Fruit fly (Drosophila melanogaster) whole organism, embryonic: Measurements from ENCODE around the gene RpS14a.

Experiments
- Bdp1 ChIP-seq: fragments of 200-800 bp; sonication (Bioruptor generic); optimal IDR thresholded peaks from 3 replicates; lab custom pipeline; 2016; ENCODE audit warnings: missing biosample characterization, missing genetic modification characterization
- C15 ChIP-seq: fragments of 200-800 bp; sonication (Bioruptor generic); IDR thresholded peaks from 3 replicates; pipeline ENCODE4 v1.3.6; 2022; ENCODE audit warnings: missing biosample characterization, missing genetic modification characterization
- CG1024 ChIP-seq: fragments of 200-800 bp; sonication (Bioruptor generic); IDR thresholded peaks from 2 replicates; pipeline ENCODE4 v1.3.6; 2022; ENCODE audit warnings: missing biosample characterization, missing genetic modification characterization
- CG10321 ChIP-seq: fragments of 200-800 bp; sonication (Bioruptor generic); IDR thresholded peaks from 2 replicates; pipeline ENCODE4 v1.3.6; 2022; ENCODE audit warnings: missing biosample characterization, missing genetic modification characterization
- CG11695 ChIP-seq: fragments of 200-800 bp; sonication (Bioruptor generic); IDR thresholded peaks from 3 replicates; pipeline ENCODE4 v1.3.6; 2022; ENCODE audit warnings: missing biosample characterization, missing genetic modification characterization
- CG11696 ChIP-seq: fragments of 200-800 bp; sonication (Bioruptor generic); IDR thresholded peaks from 2 replicates; pipeline ENCODE4 v1.3.6; 2022; ENCODE audit warnings: missing biosample characterization, missing genetic modification characterization
- CG12071 ChIP-seq: fragments of 200-800 bp; sonication (Bioruptor generic); optimal IDR thresholded peaks from 3 replicates; lab custom pipeline; 2018; ENCODE audit warnings: missing biosample characterization, mild to moderate bottlenecking, missing genetic modification characterization
- CG12942 ChIP-seq: fragments of 200-800 bp; sonication (Bioruptor generic); optimal IDR thresholded peaks from 3 replicates; lab custom pipeline; 2016; ENCODE audit warnings: missing biosample characterization, missing genetic modification characterization
- CG13894 ChIP-seq: fragments of 200-800 bp; sonication (Bioruptor generic); optimal IDR thresholded peaks from 3 replicates; lab custom pipeline; 2018; ENCODE audit warnings: missing biosample characterization, mild to moderate bottlenecking, missing genetic modification characterization, moderate library complexity
- CG14710 ChIP-seq: fragments of 200-800 bp; sonication (Bioruptor generic); optimal IDR thresholded peaks from 3 replicates; lab custom pipeline; 2019; ENCODE audit warnings: missing biosample characterization, mild to moderate bottlenecking, missing genetic modification characterization, moderate library complexity
- CG17359 ChIP-seq: fragments of 200-800 bp; sonication (Bioruptor generic); optimal IDR thresholded peaks from 3 replicates; lab custom pipeline; 2018; ENCODE audit warnings: missing biosample characterization, mild to moderate bottlenecking, missing genetic modification characterization, moderate library complexity
- CG17829 ChIP-seq: fragments of 200-800 bp; optimal IDR thresholded peaks from 2 replicates; lab custom pipeline; 2019; ENCODE audit warnings: missing biosample characterization, mild to moderate bottlenecking, missing genetic modification characterization, moderate library complexity
- CG17912 ChIP-seq: fragments of 200-800 bp; sonication (Bioruptor generic); optimal IDR thresholded peaks from 2 replicates; lab custom pipeline; 2018; ENCODE audit warnings: missing biosample characterization, mild to moderate bottlenecking, missing genetic modification characterization
- CG18011 ChIP-seq: fragments of 200-800 bp; sonication (Bioruptor generic); optimal IDR thresholded peaks from 2 replicates; lab custom pipeline; 2017; ENCODE audit warnings: missing biosample characterization, missing genetic modification characterization, mild to moderate bottlenecking, moderate library complexity, missing genotype
- CG18262 ChIP-seq: fragments of 200-800 bp; optimal IDR thresholded peaks from 3 replicates; lab custom pipeline; 2019; ENCODE audit warnings: missing biosample characterization, mild to moderate bottlenecking, missing genetic modification characterization, moderate library complexity
- CG2712 ChIP-seq: fragments of 200-800 bp; optimal IDR thresholded peaks from 3 replicates; lab custom pipeline; 2019; ENCODE audit warnings: missing biosample characterization, mild to moderate bottlenecking, missing genetic modification characterization, moderate library complexity
- CG3726 ChIP-seq: fragments of 200-800 bp; sonication (Bioruptor generic); IDR thresholded peaks from 3 replicates; pipeline ENCODE4, ENCODE4 v1.3.6; 2022; ENCODE audit warnings: missing biosample characterization, missing genetic modification characterization
- CG4360 ChIP-seq: fragments of 200-800 bp; sonication (Bioruptor generic); IDR thresholded peaks from 2 replicates; pipeline ENCODE4 v1.3.6; 2022; ENCODE audit warnings: missing biosample characterization, missing genetic modification characterization
- CG6175 ChIP-seq: fragments of 200-800 bp; sonication (Bioruptor generic); IDR thresholded peaks from 3 replicates; pipeline ENCODE4 v1.3.6; 2022; ENCODE audit warnings: missing biosample characterization, missing genetic modification characterization
- CG6689 ChIP-seq: fragments of 200-800 bp; sonication (Bioruptor generic); IDR thresholded peaks from 2 replicates; pipeline ENCODE4 v1.3.6; 2022; ENCODE audit warnings: missing biosample characterization, missing genetic modification characterization
- CG7963 ChIP-seq: fragments of 200-800 bp; sonication (Bioruptor generic); IDR thresholded peaks from 3 replicates; pipeline ENCODE4 v1.3.6; 2022; ENCODE audit warnings: missing biosample characterization, missing genetic modification characterization; ENCODE audit not compliant: partially characterized antibody
- Dip3 ChIP-seq: fragments of 200-800 bp; sonication (Bioruptor generic); optimal IDR thresholded peaks from 3 replicates; lab custom pipeline; 2016; ENCODE audit warnings: missing biosample characterization, missing genetic modification characterization
- Dp ChIP-seq: fragments of 200-800 bp; sonication (Bioruptor generic); optimal IDR thresholded peaks from 2 replicates; lab custom pipeline; 2018; ENCODE audit warnings: missing biosample characterization, mild to moderate bottlenecking, missing genetic modification characterization, moderate library complexity
- E2f1 ChIP-seq: fragments of 200-800 bp; sonication (Bioruptor generic); IDR thresholded peaks from 2 replicates; pipeline ENCODE4 v1.3.6; 2022; ENCODE audit warnings: missing biosample characterization, missing genetic modification characterization
- ERR ChIP-seq: fragments of 200-800 bp; sonication (Bioruptor generic); optimal IDR thresholded peaks from 2 replicates; lab custom pipeline; 2016; ENCODE audit warnings: missing biosample characterization, missing genetic modification characterization
- H2.0 ChIP-seq: fragments of 200-800 bp; sonication (Bioruptor generic); IDR thresholded peaks from 2 replicates; pipeline ENCODE4 v1.3.6; 2022; ENCODE audit warnings: missing biosample characterization, missing genetic modification characterization
- MESR4 ChIP-seq: fragments of 200-800 bp; sonication (Bioruptor generic); optimal IDR thresholded peaks from 2 replicates; lab custom pipeline; 2018; ENCODE audit warnings: missing biosample characterization, mild to moderate bottlenecking, missing genetic modification characterization, moderate library complexity
- Mad ChIP-seq: fragments of 200-800 bp; sonication (Bioruptor generic); optimal IDR thresholded peaks from 2 replicates; lab custom pipeline; 2016; ENCODE audit warnings: missing biosample characterization, missing genetic modification characterization
- Med ChIP-seq: fragments of 200-800 bp; sonication (Bioruptor generic); peaks from one replicate; lab custom pipeline; 2016; ENCODE audit warnings: missing biosample characterization, missing genetic modification characterization, mild to moderate bottlenecking, inconsistent platforms, moderate library complexity
- Meics ChIP-seq: fragments of 200-800 bp; sonication (Bioruptor generic); optimal IDR thresholded peaks from 2 replicates; lab custom pipeline; 2017; ENCODE audit warnings: missing biosample characterization, mild to moderate bottlenecking, missing genetic modification characterization
- Nf-YC ChIP-seq: fragments of 200-800 bp; optimal IDR thresholded peaks from 3 replicates; lab custom pipeline; 2019; ENCODE audit warnings: missing biosample characterization, mild to moderate bottlenecking, missing genetic modification characterization, moderate library complexity
- NfI ChIP-seq: fragments of 200-800 bp; sonication (Bioruptor generic); optimal IDR thresholded peaks from 3 replicates; lab custom pipeline; 2018; ENCODE audit warnings: missing biosample characterization, mild to moderate bottlenecking, missing genetic modification characterization, moderate library complexity
- Sin3A ChIP-seq: fragments of >200 bp; optimal IDR thresholded peaks from 2 replicates; lab custom pipeline; 2018
- bcd ChIP-seq: fragments of 200-800 bp; sonication (Bioruptor generic); optimal IDR thresholded peaks from 2 replicates; lab custom pipeline; 2017; ENCODE audit warnings: missing biosample characterization, mild to moderate bottlenecking, missing genetic modification characterization
- bigmax ChIP-seq: fragments of 200-800 bp; sonication (Bioruptor generic); optimal IDR thresholded peaks from 2 replicates; lab custom pipeline; 2018; ENCODE audit warnings: missing biosample characterization, mild to moderate bottlenecking, missing genetic modification characterization
- caup ChIP-seq: fragments of 200-800 bp; sonication (Bioruptor generic); optimal IDR thresholded peaks from 3 replicates; lab custom pipeline; 2017; ENCODE audit warnings: missing biosample characterization, mild to moderate bottlenecking, missing genetic modification characterization, moderate library complexity; ENCODE audit not compliant: severe bottlenecking
- crc ChIP-seq: fragments of 200-800 bp; sonication (Bioruptor generic); optimal IDR thresholded peaks from 2 replicates; lab custom pipeline; 2016; ENCODE audit warnings: missing biosample characterization, missing genetic modification characterization
- croc ChIP-seq: fragments of 200-800 bp; sonication (Bioruptor generic); conservative IDR thresholded peaks from 3 replicates; pipeline ENCODE4 v1.3.6; 2022; ENCODE audit warnings: missing biosample characterization, missing genetic modification characterization
- hkb ChIP-seq, 2 experiments: fragments of 200-800 bp in 1 of 2; fragments of >200 bp in 1 of 2; sonication (Bioruptor generic) in 1 of 2; IDR thresholded peaks in 1 of 2; optimal IDR thresholded peaks in 1 of 2; 2 replicates each; pipeline versions ENCODE4 v1.3.6 to Lab custom; 2017 to 2022; ENCODE audit warnings: missing biosample characterization in 1 of 2, missing genetic modification characterization in 1 of 2
- kah ChIP-seq: fragments of 200-800 bp; sonication (Bioruptor generic); optimal IDR thresholded peaks from 2 replicates; lab custom pipeline; 2018; ENCODE audit warnings: missing biosample characterization, mild to moderate bottlenecking, missing genetic modification characterization
- lov ChIP-seq, 2 experiments: fragments of 200-800 bp in 1 of 2; fragments of >200 bp in 1 of 2; sonication (Bioruptor generic) in 1 of 2; IDR thresholded peaks in 1 of 2; optimal IDR thresholded peaks in 1 of 2; 2 replicates in 1 of 2; 3 replicates in 1 of 2; pipeline versions ENCODE4 v1.3.6 to Lab custom; 2017 to 2022; ENCODE audit warnings: missing biosample characterization in 1 of 2, missing genetic modification characterization in 1 of 2
- odd ChIP-seq: fragments of 200-800 bp; sonication (Bioruptor generic); optimal IDR thresholded peaks from 2 replicates; lab custom pipeline; 2017; ENCODE audit warnings: missing biosample characterization, mild to moderate bottlenecking, missing genetic modification characterization
- prd ChIP-seq, 3 experiments: fragments of >200 bp in 2 of 3; fragments of 200-800 bp in 1 of 3; sonication (Bioruptor generic) in 1 of 3; optimal IDR thresholded peaks in 2 of 3; IDR thresholded peaks in 1 of 3; 2 replicates in 2 of 3; 3 replicates in 1 of 3; pipeline versions ENCODE4 v1.3.6 to Lab custom; 2017 to 2022; ENCODE audit warnings: missing biosample characterization in 1 of 3, missing genetic modification characterization in 1 of 3
- pros ChIP-seq: fragments of 200-800 bp; sonication (Bioruptor generic); optimal IDR thresholded peaks from 3 replicates; lab custom pipeline; 2019; ENCODE audit warnings: missing biosample characterization, mild to moderate bottlenecking, missing genetic modification characterization, moderate library complexity
- schlank ChIP-seq: fragments of 200-800 bp; sonication (Bioruptor generic); optimal IDR thresholded peaks from 2 replicates; lab custom pipeline; 2018; ENCODE audit warnings: missing biosample characterization, mild to moderate bottlenecking, missing genetic modification characterization
- sens ChIP-seq: fragments of 200-800 bp; sonication (Bioruptor generic); peaks from one replicate; lab custom pipeline; 2016; ENCODE audit warnings: missing biosample characterization, missing genetic modification characterization
- seq ChIP-seq: fragments of 200-800 bp; sonication (Bioruptor generic); IDR thresholded peaks from 2 replicates; pipeline ENCODE4 v1.3.6; 2022; ENCODE audit warnings: missing biosample characterization, missing genetic modification characterization
- shn ChIP-seq: fragments of 200-800 bp; sonication (Bioruptor generic); optimal IDR thresholded peaks from 3 replicates; lab custom pipeline; 2016; ENCODE audit warnings: missing biosample characterization, missing genetic modification characterization
- sob ChIP-seq: fragments of 200-800 bp; sonication (Bioruptor generic); IDR thresholded peaks from 2 replicates; pipeline ENCODE4 v1.3.6; 2022; ENCODE audit warnings: missing biosample characterization, missing genetic modification characterization
- tll ChIP-seq, 2 experiments: fragments of 200-800 bp in 1 of 2; fragments of >200 bp in 1 of 2; sonication (Bioruptor generic) in 1 of 2; optimal IDR thresholded peaks; 2 replicates each; lab custom pipeline; 2017 to 2019; ENCODE audit warnings: missing biosample characterization in 2 of 2, missing genetic modification characterization in 2 of 2, mild to moderate bottlenecking in 1 of 2, moderate library complexity in 1 of 2
- yki ChIP-seq: fragments of >200 bp; optimal IDR thresholded peaks from 3 replicates; lab custom pipeline; 2018

RpS14a gene

dm6 chrX:7978027-7978426, 44.5 kb downstream of the RpS14a start (continued):
- TF ChIP-seq CG18011 (no peak), Nf-YC (tag; lab: Kevin White, UChicago) (no peak), CG17359 (peak; percentile 40), CG13894 (tag; lab: Kevin White, UChicago) (no peak), Dip3 (GFP tag; lab: Kevin White, UChicago) (no peak), Mad (GFP tag; lab: Kevin White, UChicago) (no peak), seq (GFP tag; lab: Robert Waterston, UW) (no peak), odd (no peak), NfI (no peak), CG7963 (no peak), bigmax (no peak), pros (no peak), CG1024 (GFP tag; lab: Robert Waterston, UW) (no peak), yki (no peak), bcd (peak; percentile 4), CG4360 (no peak), C15 (GFP tag; lab: Robert Waterston, UW) (no peak), Meics (GFP tag; lab: Kevin White, UChicago) (no peak), caup (GFP tag; lab: Kevin White, UChicago) (no peak), lov (optimal IDR thresholded peaks at IDR 0.05; lab: Kevin White, UChicago) (no peak), lov (GFP tag; IDR thresholded peaks at IDR 0.05; lab: Robert Waterston, UW) (no peak), CG3726 (GFP tag; lab: Robert Waterston, UW) (no peak), Dp (GFP tag; lab: Kevin White, UChicago) (no peak), CG11696 (GFP tag; lab: Robert Waterston, UW) (no peak), Med (GFP tag; lab: Kevin White, UChicago) (peak; percentile 49), CG6175 (no peak), CG12942 (GFP tag; lab: Kevin White, UChicago) (no peak), CG11695 (GFP tag; lab: Robert Waterston, UW) (0 out of 3 replicates have a peak, but pooled peaks have one; percentile 12), kah (GFP tag; lab: Kevin White, UChicago) (no peak), sob (GFP tag; lab: Robert Waterston, UW) (no peak), CG12071 (GFP tag; lab: Kevin White, UChicago) (no peak), Sin3A (lab: Kevin White, UChicago) (no peak), prd (optimal IDR thresholded peaks at IDR 0.05; lab: Kevin White, UChicago) (no peak), prd (GFP tag; IDR thresholded peaks at IDR 0.05; lab: Robert Waterston, UW) (peak; percentile 18; the same call in 1 of the 3 replicates), E2f1 (GFP tag; lab: Robert Waterston, UW) (no peak), croc (no peak), MESR4 (GFP tag; lab: Kevin White, UChicago) (no peak), CG10321 (no peak), CG2712 (tag; lab: Kevin White, UChicago) (peak; percentile 42), CG17912 (GFP tag; lab: Kevin White, UChicago) (no peak), schlank (tag; lab: Kevin White, UChicago) (no peak), shn (no peak), sens (peak; percentile 84), CG17829 (tag; lab: Kevin White, UChicago) (peak; percentile 5), H2.0 (GFP tag; lab: Robert Waterston, UW) (no peak), Bdp1 (no peak), hkb (optimal IDR thresholded peaks at IDR 0.05; lab: Kevin White, UChicago) (no peak), hkb (GFP tag; IDR thresholded peaks at IDR 0.05; lab: Robert Waterston, UW) (no peak), crc (no peak), tll (GFP tag; optimal IDR thresholded peaks at IDR 0.05; lab: Kevin White, UChicago) (no peak), ERR (no peak), CG18262 (peak; percentile 50), CG14710 (peak; percentile 35), CG6689 (GFP tag; lab: Robert Waterston, UW) (no peak)
